Worm (Caenorhabditis elegans): Measurements from ENCODE around the gene F13B6.1.

DNA sequence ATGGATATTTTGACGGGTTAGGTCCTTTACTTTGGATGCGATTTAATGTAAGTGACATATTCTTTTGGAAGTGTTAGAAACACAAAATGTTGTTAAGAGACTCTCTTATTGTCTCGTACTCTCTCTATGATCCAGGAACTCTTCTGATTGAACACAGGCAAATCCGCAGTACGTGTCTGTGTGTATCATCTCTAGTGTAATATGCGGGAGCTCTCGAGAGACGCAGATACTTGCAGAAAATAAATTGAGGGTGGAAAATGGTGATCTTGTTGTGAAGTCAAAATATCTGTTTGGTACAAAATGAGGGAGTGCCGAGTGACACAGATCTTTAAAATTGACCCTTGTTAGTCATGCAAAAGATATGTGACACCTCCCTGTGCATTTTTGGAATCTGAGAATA, 49.6 kb upstream of the F13B6.1 start:
- no peak for TF ChIP-seq nhr-27 (tag; optimal IDR thresholded peaks at IDR 0.05)
- no peak for TF ChIP-seq snpc-1.3 (tag; optimal IDR thresholded peaks at IDR 0.05; ENCODE audit: insufficient read depth)
- TF ChIP-seq lin-26 (GFP tag; IDR thresholded peaks at IDR 0.05) = no peak
- TF ChIP-seq lin-35 (GFP tag; optimal IDR thresholded peaks at IDR 0.05) = no peak
- TF ChIP-seq dpl-1 (GFP tag; optimal IDR thresholded peaks at IDR 0.05) = no peak
- no peak for TF ChIP-seq mel-28 (tag; optimal IDR thresholded peaks at IDR 0.05; ENCODE audit: borderline replicate concordance)
- no peak for TF ChIP-seq F57C9.4 (tag; optimal IDR thresholded peaks at IDR 0.05)
- no peak for TF ChIP-seq B0261.1 (tag; optimal IDR thresholded peaks at IDR 0.05)
- no peak for TF ChIP-seq ama-1 (optimal IDR thresholded peaks at IDR 0.05)
- TF ChIP-seq ama-1 (GFP tag; optimal IDR thresholded peaks at IDR 0.05) = no peak

Measured in whole organism, young adult.